Fruit fly (Drosophila melanogaster) Kc167 (cell line): ENCODE data around the gene Atat.

ENCODE experiments used
- Myc ChIP-seq: fragments of >200 bp; optimal IDR thresholded peaks from 2 replicates; lab custom pipeline; 2017; ENCODE audit warnings: missing external identifiers
- Sin3A ChIP-seq: fragments of >200 bp; optimal IDR thresholded peaks from 2 replicates; lab custom pipeline; 2018; ENCODE audit warnings: missing external identifiers
- h ChIP-seq: fragments of >200 bp; optimal IDR thresholded peaks from 3 replicates; lab custom pipeline; 2018; ENCODE audit warnings: missing external identifiers
- insv ChIP-seq: fragments of >200 bp; optimal IDR thresholded peaks from 3 replicates; lab custom pipeline; 2018; ENCODE audit warnings: missing external identifiers
- psq ChIP-seq: fragments of >200 bp; optimal IDR thresholded peaks from 2 replicates; lab custom pipeline; 2017; ENCODE audit warnings: missing external identifiers
- ttk ChIP-seq: sonication (Bioruptor generic); optimal IDR thresholded peaks from 2 replicates; lab custom pipeline; 2017; ENCODE audit warnings: missing external identifiers

Gene Atat

dm6 chr3L:9384445-9385079 lies 42.0 kb downstream of the Atat start:
- no peak for TF ChIP-seq Myc (lab: Kevin White, UChicago)
- no peak for TF ChIP-seq Sin3A (lab: Kevin White, UChicago)
- no peak for TF ChIP-seq ttk (lab: Kevin White, UChicago)
- no peak for TF ChIP-seq psq (lab: Kevin White, UChicago)
- TF ChIP-seq h (lab: Kevin White, UChicago) = no peak
- no peak for TF ChIP-seq insv (lab: Kevin White, UChicago)

- TF ChIP-seq h (lab: Kevin White, UChicago) = no peak
- TF ChIP-seq Myc (lab: Kevin White, UChicago) = no peak
- no peak for TF ChIP-seq ttk (lab: Kevin White, UChicago)
- TF ChIP-seq psq (lab: Kevin White, UChicago) = no peak
- no peak for TF ChIP-seq insv (lab: Kevin White, UChicago)
- TF ChIP-seq Sin3A (lab: Kevin White, UChicago) = no peak
These were observed 43.0 kb downstream of the Atat start, which contains the start of gene Hsp27 for dm6 chr3L:9383345-9384075. TSS of gene Hsp27 (plus strand) at chr3L:9384063.

dm6 chr3L:9381602-9382001 lies 45.0 kb downstream of the Atat start, which contains the start of gene Hsp23:
TSS of gene Hsp23 (plus strand) at chr3L:9381882.
- no peak for TF ChIP-seq insv (lab: Kevin White, UChicago)

DNA sequence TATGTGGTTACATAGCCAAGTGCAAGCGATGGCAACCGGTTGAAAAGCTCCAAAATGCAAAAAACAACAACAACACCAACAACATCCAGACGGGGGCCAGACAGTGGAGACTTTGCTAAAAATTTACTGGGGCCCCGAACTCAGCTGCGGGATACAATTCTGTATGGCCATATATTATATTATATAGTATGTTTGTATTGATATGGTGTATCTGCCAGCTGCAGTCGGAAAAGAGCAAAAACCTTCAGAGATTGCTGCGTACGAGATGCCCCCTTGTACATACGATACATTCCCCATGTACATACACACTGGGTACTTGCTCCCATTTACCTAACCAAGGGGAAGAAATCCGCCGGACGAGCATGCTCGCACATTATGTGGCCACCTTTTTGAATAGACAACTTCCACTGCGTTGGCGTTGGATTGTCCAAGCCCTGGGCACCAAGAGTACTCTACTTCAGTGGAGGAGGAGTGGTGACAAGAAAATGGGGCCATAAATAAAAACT lies 46.2 kb downstream of the Atat start:
- TF ChIP-seq insv (lab: Kevin White, UChicago) (no peak), ttk (lab: Kevin White, UChicago) (no peak), Myc (lab: Kevin White, UChicago) (no peak), h (lab: Kevin White, UChicago) (no peak)

- TF ChIP-seq h (lab: Kevin White, UChicago) = no peak
- TF ChIP-seq insv (lab: Kevin White, UChicago) = no peak
- TF ChIP-seq Myc (lab: Kevin White, UChicago) = no peak
- TF ChIP-seq psq (lab: Kevin White, UChicago) = no peak
- TF ChIP-seq ttk (lab: Kevin White, UChicago) = no peak
- TF ChIP-seq Sin3A (lab: Kevin White, UChicago) = no peak
These were observed 46.8 kb downstream of the Atat start, which contains the start of gene Hsp67Ba for dm6 chr3L:9379484-9380343. TSS of gene Hsp67Ba (minus strand) at chr3L:9379534.

- no peak for TF ChIP-seq h (lab: Kevin White, UChicago)
- no peak for TF ChIP-seq ttk (lab: Kevin White, UChicago)
- TF ChIP-seq Myc (lab: Kevin White, UChicago) = no peak
- no peak for TF ChIP-seq psq (lab: Kevin White, UChicago)
- TF ChIP-seq insv (lab: Kevin White, UChicago) = no peak
- no peak for TF ChIP-seq Sin3A (lab: Kevin White, UChicago)
These were observed 49.1 kb downstream of the Atat start, which contains the start of gene Hsp26 for dm6 chr3L:9377198-9378035. TSS of gene Hsp26 (minus strand) at chr3L:9377427.

DNA sequence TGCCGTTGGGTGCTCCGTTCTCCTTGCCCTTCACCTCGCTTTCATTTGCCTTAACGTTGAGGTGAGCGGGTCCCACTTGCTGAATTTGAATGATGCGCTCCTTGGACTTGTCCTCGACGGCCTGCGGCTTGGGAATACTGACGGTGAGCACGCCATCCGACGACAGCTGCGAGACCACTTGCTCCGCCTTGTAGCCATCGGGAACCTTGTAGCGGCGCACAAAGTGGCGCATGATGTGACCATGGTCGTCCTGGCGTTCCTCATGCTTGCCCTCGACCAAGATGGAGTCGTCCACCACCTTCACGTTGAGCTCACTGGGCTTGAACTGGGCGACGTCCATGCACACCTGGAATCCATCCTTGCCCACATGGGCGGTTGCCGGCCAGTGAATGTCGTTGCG lies 50.0 kb downstream of the Atat start:
- TF ChIP-seq insv (lab: Kevin White, UChicago) (no peak), Sin3A (lab: Kevin White, UChicago) (no peak), Myc (lab: Kevin White, UChicago) (no peak), ttk (lab: Kevin White, UChicago) (no peak), psq (lab: Kevin White, UChicago) (no peak), h (lab: Kevin White, UChicago) (no peak)

- no peak for TF ChIP-seq Sin3A (lab: Kevin White, UChicago)
- TF ChIP-seq ttk (lab: Kevin White, UChicago) = no peak
- TF ChIP-seq Myc (lab: Kevin White, UChicago) = no peak
- TF ChIP-seq h (lab: Kevin White, UChicago) = no peak
- no peak for TF ChIP-seq psq (lab: Kevin White, UChicago)
- no peak for TF ChIP-seq insv (lab: Kevin White, UChicago)
These were observed 51.4 kb downstream of the Atat start, which contains the start of gene CG4461 for dm6 chr3L:9375130-9375529. TSS of gene CG4461 (plus strand) at chr3L:9375430.

DNA sequence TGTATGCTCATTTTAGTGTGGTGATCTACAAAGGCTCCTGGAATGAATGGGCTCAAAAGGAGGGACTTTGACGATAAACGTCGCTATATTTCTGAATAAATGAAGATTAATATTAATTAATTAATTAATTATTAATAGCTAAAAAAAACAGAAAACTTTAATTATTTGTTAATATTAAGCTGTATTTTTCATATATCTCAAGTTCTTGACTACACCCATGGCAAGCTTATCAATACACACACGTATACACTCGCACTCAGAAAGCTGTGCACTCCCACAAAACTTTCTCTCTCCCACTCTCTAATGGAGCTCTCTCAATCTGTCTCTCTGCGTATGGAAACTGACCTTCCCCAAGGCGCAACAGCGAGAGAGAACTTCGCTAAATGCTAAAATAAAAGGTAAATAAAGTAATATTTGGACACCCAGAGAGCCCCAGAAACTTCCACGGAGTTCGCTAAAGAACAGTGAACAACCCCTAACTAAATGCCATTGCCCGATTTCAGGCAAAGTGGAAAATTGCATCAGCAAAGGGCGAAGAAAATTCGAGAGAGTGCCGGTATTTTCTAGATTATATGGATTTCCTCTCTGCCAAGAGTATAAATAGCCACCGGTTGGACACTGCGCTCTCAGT lies 53.1 kb downstream of the Atat start:
- TF ChIP-seq h (lab: Kevin White, UChicago) (no peak), Sin3A (lab: Kevin White, UChicago) (no peak), Myc (lab: Kevin White, UChicago) (no peak), psq (lab: Kevin White, UChicago) (no peak), ttk (lab: Kevin White, UChicago) (no peak), insv (lab: Kevin White, UChicago) (no peak)
